Fruit fly (Drosophila melanogaster) whole organism, adult: ENCODE measurements around the gene CG10949.

ENCODE experiments used
- CG11617 ChIP-seq: fragments of 200-800 bp; sonication (Bioruptor generic); optimal IDR thresholded peaks from 2 replicates; lab custom pipeline; 2017; ENCODE audit warnings: mild to moderate bottlenecking, missing biosample characterization, missing genetic modification reagents, missing genetic modification characterization
- CG12768 ChIP-seq: fragments of 200-800 bp; sonication (Bioruptor generic); optimal IDR thresholded peaks from 2 replicates; lab custom pipeline; 2017; ENCODE audit warnings: missing biosample characterization, missing genetic modification characterization, mild to moderate bottlenecking, moderate library complexity, missing genetic modification reagents
- CG14711 ChIP-seq: fragments of 200-800 bp; sonication (Bioruptor generic); optimal IDR thresholded peaks from 2 replicates; lab custom pipeline; 2018; ENCODE audit warnings: missing biosample characterization, mild to moderate bottlenecking, missing genetic modification characterization, moderate library complexity
- CG1620 ChIP-seq: fragments of 200-800 bp; sonication (Bioruptor generic); optimal IDR thresholded peaks from 2 replicates; lab custom pipeline; 2016; ENCODE audit warnings: missing biosample characterization, missing genetic modification characterization
- CG33017 ChIP-seq: fragments of 200-800 bp; sonication (Bioruptor generic); optimal IDR thresholded peaks from 2 replicates; lab custom pipeline; 2018; ENCODE audit warnings: missing biosample characterization, mild to moderate bottlenecking, missing genetic modification characterization, moderate library complexity
- CG5204 ChIP-seq: fragments of 200-800 bp; sonication (Bioruptor generic); optimal IDR thresholded peaks from 2 replicates; lab custom pipeline; 2016; ENCODE audit warnings: missing biosample characterization, missing genetic modification characterization
- CG7045 ChIP-seq: fragments of 200-800 bp; sonication (Bioruptor generic); optimal IDR thresholded peaks from 2 replicates; lab custom pipeline; 2017; ENCODE audit warnings: missing biosample characterization, mild to moderate bottlenecking, missing genetic modification characterization
- CG7101 ChIP-seq: fragments of 200-800 bp; sonication (Bioruptor generic); optimal IDR thresholded peaks from 2 replicates; lab custom pipeline; 2018; ENCODE audit warnings: missing biosample characterization, mild to moderate bottlenecking, missing genetic modification characterization, moderate library complexity
- Clk ChIP-seq: fragments of 200-800 bp; sonication (Bioruptor generic); optimal IDR thresholded peaks from 2 replicates; lab custom pipeline; 2017; ENCODE audit warnings: missing biosample characterization, missing genetic modification characterization
- Crg-1 ChIP-seq: fragments of 200-800 bp; sonication (Bioruptor generic); optimal IDR thresholded peaks from 2 replicates; lab custom pipeline; 2016; ENCODE audit warnings: missing biosample characterization, missing genetic modification characterization
- Hr96 ChIP-seq: fragments of 200-800 bp; sonication (Bioruptor generic); optimal IDR thresholded peaks from 2 replicates; lab custom pipeline; 2016; ENCODE audit warnings: missing biosample characterization, missing genetic modification characterization
- Mnt ChIP-seq: fragments of 200-800 bp; sonication (Bioruptor generic); optimal IDR thresholded peaks from 2 replicates; lab custom pipeline; 2016; ENCODE audit warnings: missing biosample characterization, mild to moderate bottlenecking, missing genetic modification characterization
- bab1 ChIP-seq: fragments of 200-800 bp; sonication (Bioruptor generic); optimal IDR thresholded peaks from 3 replicates; lab custom pipeline; 2019; ENCODE audit warnings: missing biosample characterization, mild to moderate bottlenecking, missing genetic modification characterization, moderate library complexity
- cic ChIP-seq: fragments of 200-800 bp; sonication (Bioruptor generic); optimal IDR thresholded peaks from 2 replicates; lab custom pipeline; 2017; ENCODE audit warnings: missing biosample characterization, mild to moderate bottlenecking, missing genetic modification characterization, moderate library complexity
- cnc ChIP-seq, 2 experiments: fragments of >200 bp; optimal IDR thresholded peaks; 2 replicates each; lab custom pipeline; 2017
- kay ChIP-seq: fragments of 200-800 bp; sonication (Bioruptor generic); peaks from one replicate; lab custom pipeline; 2016; ENCODE audit warnings: missing biosample characterization, missing genetic modification characterization, borderline replicate concordance
- ovo ChIP-seq: fragments of 200-800 bp; sonication (Bioruptor generic); optimal IDR thresholded peaks from 2 replicates; lab custom pipeline; 2016; ENCODE audit warnings: missing biosample characterization, missing genetic modification characterization
- pad ChIP-seq: fragments of 200-800 bp; sonication (Bioruptor generic); optimal IDR thresholded peaks from 3 replicates; lab custom pipeline; 2017; ENCODE audit warnings: missing biosample characterization, missing genetic modification characterization, mild to moderate bottlenecking, moderate library complexity, missing genetic modification reagents
- tj ChIP-seq: fragments of 200-800 bp; sonication (Bioruptor generic); optimal IDR thresholded peaks from 3 replicates; lab custom pipeline; 2017; ENCODE audit warnings: missing biosample characterization, mild to moderate bottlenecking, missing genetic modification characterization, moderate library complexity
- toe ChIP-seq: fragments of 200-800 bp; sonication (Bioruptor generic); optimal IDR thresholded peaks from 2 replicates; lab custom pipeline; 2016; ENCODE audit warnings: missing biosample characterization, missing genetic modification characterization

Gene CG10949

DNA sequence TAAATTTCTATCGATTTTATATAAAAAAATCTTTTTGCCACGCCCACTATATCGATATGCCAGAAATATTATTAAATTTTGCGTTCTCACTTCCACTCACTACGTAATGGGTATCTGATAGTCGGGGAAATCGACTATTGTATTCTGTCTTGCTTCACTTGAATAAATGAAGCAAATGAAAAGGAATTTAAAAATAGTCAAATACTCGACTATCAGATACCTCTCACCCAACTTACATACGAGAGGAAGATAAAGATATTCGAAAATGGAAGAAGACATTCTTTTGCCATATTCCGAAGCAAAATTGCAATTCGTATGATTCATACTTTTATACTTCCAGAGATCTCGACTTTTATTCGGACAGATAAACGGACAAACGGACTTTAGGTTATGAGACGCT lies 2.9 kb downstream of the CG10949 start:
- TF ChIP-seq kay (GFP tag; lab: Kevin White, UChicago) (no peak), CG12768 (no peak)

DNA sequence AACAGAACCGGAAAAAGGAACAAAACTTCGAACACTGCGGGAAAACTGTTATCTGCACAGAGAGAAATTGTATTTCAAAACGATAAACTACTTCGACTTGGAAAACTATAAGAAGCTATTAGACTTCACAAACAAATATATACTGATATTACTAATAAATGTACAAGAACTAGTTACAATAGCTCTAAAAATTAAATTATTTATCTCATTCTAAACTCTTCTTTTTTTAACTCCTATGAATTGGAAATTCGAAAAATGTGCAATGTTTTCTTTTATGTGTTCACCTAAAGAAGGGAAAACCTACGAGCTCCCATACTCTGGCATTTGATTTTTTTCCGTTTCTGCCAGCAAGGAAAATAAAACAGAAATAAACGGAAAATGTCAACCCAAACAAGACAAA lies 15.3 kb downstream of the CG10949 start:
- TF ChIP-seq CG12768 (no peak), kay (GFP tag; lab: Kevin White, UChicago) (peak; percentile 51)

DNA sequence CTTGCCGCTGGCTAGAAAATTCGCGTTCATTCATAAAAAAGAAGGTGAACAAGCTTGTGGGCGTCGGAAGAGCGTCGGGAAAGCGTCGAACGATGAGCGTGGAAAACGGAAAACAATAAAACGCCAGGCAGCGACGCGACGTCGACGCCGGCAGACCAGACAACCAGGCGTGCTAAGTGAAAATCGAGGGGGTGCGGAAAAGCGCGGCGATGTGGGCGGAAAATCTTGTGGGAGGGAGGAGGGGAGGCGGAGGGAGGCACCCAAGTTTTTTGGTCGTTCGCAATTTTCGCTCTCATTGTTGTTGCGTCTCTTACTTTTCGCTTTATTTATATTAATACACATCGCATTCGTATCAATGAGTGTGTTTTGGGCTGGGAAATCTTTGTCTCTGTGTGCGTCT lies 15.8 kb downstream of the CG10949 start:
- TF ChIP-seq CG12768 = no peak
- no peak for TF ChIP-seq CG1620
- no peak for TF ChIP-seq pad (GFP tag; lab: Kevin White, UChicago)
- no peak for TF ChIP-seq Mnt (GFP tag; lab: Kevin White, UChicago)
- TF ChIP-seq ovo (GFP tag; lab: Kevin White, UChicago) = no peak
- TF ChIP-seq kay (GFP tag; lab: Kevin White, UChicago) = no peak
- TF ChIP-seq CG33017 (tag; lab: Kevin White, UChicago) = no peak
- no peak for TF ChIP-seq CG7045
- TF ChIP-seq Crg-1 (GFP tag; lab: Kevin White, UChicago) = no peak
- no peak for TF ChIP-seq toe (GFP tag; lab: Kevin White, UChicago)
- TF ChIP-seq CG14711 (tag; lab: Kevin White, UChicago) = no peak
- no peak for TF ChIP-seq bab1

DNA sequence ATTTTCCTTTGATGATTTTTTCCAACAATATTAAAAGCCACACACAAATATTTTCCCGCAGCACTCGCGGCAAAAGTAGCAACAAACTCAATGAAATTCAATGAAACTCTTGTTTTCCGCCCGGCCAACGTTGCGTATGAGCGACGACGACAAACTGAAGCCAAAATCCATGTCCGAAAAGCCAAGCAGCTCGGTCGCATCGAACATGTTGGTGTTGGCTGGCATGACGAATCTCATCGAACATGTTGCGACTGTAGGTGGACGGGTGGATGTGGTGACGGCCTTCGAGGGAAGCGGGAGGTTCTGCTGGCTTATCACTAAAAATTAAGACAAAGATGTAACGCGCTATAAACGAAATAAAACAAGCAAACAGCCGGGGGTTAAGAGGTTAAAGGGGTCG lies 17.5 kb downstream of the CG10949 start:
- no peak for TF ChIP-seq CG11617 (GFP tag; lab: Kevin White, UChicago)
- TF ChIP-seq pad (GFP tag; lab: Kevin White, UChicago) = no peak
- TF ChIP-seq Crg-1 (GFP tag; lab: Kevin White, UChicago) = no peak
- no peak for TF ChIP-seq Clk
- no peak for TF ChIP-seq CG14711 (tag; lab: Kevin White, UChicago)
- no peak for TF ChIP-seq cnc (optimal IDR thresholded peaks at IDR 0.05; lab: Kevin White, UChicago)
- TF ChIP-seq CG33017 (tag; lab: Kevin White, UChicago) = no peak
- no peak for TF ChIP-seq cic (GFP tag; lab: Kevin White, UChicago)
- TF ChIP-seq tj (GFP tag; lab: Kevin White, UChicago) = no peak
- TF ChIP-seq CG7045 = no peak
- no peak for TF ChIP-seq CG5204
- no peak for TF ChIP-seq CG7101 (tag; lab: Kevin White, UChicago)
- no peak for TF ChIP-seq bab1
- no peak for TF ChIP-seq kay (GFP tag; lab: Kevin White, UChicago)
- no peak for TF ChIP-seq toe (GFP tag; lab: Kevin White, UChicago)
- no peak for TF ChIP-seq CG1620
- TF ChIP-seq CG12768 = no peak
- TF ChIP-seq Hr96 (GFP tag; lab: Kevin White, UChicago) = no peak
- TF ChIP-seq ovo (GFP tag; lab: Kevin White, UChicago) = no peak

DNA sequence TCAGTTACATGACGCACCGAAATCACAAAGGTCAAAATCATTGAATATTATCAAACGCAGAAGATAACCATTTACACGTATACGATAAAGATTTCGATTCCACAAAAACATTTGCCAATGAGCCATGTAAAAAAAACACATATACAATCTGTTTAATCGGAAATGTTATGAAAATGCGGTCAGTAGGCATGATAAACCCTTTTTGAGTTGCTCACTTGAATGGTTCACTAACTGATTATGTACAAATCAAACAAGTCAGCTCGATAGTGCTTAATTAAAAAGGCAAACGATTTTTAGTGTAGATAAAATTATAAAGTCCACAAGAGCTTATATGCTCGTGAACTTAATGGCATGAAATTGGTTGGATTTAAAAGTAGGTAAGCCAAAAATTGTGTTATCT lies 19.7 kb downstream of the CG10949 start:
- TF ChIP-seq toe (GFP tag; lab: Kevin White, UChicago) = no peak
- no peak for TF ChIP-seq Clk
- TF ChIP-seq cnc (optimal IDR thresholded peaks at IDR 0.05; lab: Kevin White, UChicago) = no peak
- TF ChIP-seq pad (GFP tag; lab: Kevin White, UChicago) = no peak
- TF ChIP-seq Hr96 (GFP tag; lab: Kevin White, UChicago) = no peak
- no peak for TF ChIP-seq CG33017 (tag; lab: Kevin White, UChicago)
- TF ChIP-seq ovo (GFP tag; lab: Kevin White, UChicago) = no peak
- no peak for TF ChIP-seq CG14711 (tag; lab: Kevin White, UChicago)

DNA sequence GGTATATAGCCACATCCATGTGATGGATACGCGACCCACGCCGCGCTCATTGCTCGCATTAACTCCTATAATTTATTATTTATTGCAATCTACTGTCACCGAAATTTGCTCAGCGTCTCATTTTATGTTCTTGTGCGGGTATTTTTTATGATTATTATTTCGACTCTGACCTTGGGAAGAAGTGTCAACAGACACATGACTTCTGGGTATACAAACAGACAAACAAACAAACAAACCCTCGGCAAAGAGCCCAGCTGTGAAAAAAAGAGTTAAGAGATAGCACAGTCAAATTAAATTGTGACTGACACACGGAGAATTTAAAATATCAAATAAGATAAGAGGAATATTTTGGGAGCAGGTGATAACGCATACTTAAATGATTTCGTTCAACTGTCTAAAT lies 26.7 kb downstream of the CG10949 start:
- TF ChIP-seq toe (GFP tag; lab: Kevin White, UChicago) (no peak), ovo (GFP tag; lab: Kevin White, UChicago) (no peak), Hr96 (GFP tag; lab: Kevin White, UChicago) (no peak), pad (GFP tag; lab: Kevin White, UChicago) (no peak), CG14711 (tag; lab: Kevin White, UChicago) (no peak), CG7045 (no peak), kay (GFP tag; lab: Kevin White, UChicago) (no peak), CG11617 (GFP tag; lab: Kevin White, UChicago) (no peak), CG7101 (tag; lab: Kevin White, UChicago) (no peak), CG5204 (no peak)

DNA sequence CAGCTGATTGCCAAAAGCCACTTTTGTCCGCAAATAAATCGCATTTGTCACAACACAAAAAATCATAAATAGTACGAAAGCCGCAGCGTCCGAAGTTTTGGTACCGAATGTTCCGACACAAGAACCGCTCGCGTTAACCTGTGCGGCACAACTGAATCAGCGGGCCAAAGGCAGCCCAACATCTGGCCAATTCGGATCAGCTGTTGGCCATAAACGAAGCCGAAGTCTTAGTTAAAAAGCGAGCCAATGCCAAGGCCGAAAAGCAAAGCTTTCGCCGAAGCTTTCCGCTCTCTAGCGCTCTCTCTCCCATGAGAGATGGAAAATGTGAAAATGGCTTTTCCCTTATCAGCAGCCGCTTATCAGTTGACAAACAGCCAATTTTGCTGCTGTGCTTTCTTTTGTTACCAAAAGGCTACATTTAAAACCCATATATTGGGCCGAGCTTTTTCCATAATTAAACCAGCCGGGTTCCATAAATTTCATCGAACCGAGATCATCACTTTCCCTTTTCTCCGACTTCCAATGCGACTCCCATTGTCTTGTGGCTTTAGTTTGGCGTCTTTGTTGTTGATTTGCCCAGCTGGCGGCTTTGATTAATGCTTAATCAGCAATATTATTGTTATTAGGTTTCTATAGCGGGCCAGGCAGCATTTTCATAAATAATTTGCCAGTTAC lies 34.4 kb downstream of the CG10949 start, which contains the start of gene CG16798:
Gene CG16798, minus strand, starts transcription at position 216 of the 675 bp plus-strand sequence.
- TF ChIP-seq CG7045 (no peak), tj (GFP tag; lab: Kevin White, UChicago) (peak; percentile 18)

DNA sequence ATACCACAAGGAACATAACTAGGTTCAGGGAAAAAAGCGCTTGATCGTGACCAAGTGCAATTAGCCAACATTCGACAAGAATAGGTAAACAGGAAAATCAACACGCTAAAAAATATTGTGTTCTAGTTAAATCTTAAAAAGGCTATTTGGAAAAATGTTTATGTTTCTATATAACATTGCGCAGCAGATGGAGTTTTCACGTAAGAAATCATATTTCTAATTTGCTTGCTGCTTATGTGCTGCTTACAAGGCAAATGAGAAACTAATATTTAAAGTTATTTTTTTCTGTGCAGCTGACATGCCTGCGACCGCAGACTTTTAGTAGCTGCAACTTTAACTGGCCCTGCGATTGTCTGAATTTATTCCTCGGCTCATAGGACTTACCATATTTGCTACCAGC lies 35.4 kb downstream of the CG10949 start:
- no peak for TF ChIP-seq CG11617 (GFP tag; lab: Kevin White, UChicago)
- no peak for TF ChIP-seq Crg-1 (GFP tag; lab: Kevin White, UChicago)
- no peak for TF ChIP-seq cnc (optimal IDR thresholded peaks at IDR 0.05; lab: Kevin White, UChicago)
- TF ChIP-seq kay (GFP tag; lab: Kevin White, UChicago) = no peak
